Worm (Caenorhabditis elegans) whole organism, L3 larva: ENCODE data around the gene C09B8.4.

Experiments used
- ama-1 ChIP-seq: fragments of 150-350 bp; optimal IDR thresholded peaks from 2 replicates; lab custom pipeline; 2018
- ceh-16 ChIP-seq: sonication (generic microtip); optimal IDR thresholded peaks from 2 replicates; lab custom pipeline; 2017; ENCODE audit warnings: missing biosample characterization, missing genetic modification characterization
- ceh-82 ChIP-seq: fragments of 150-350 bp; optimal IDR thresholded peaks from 2 replicates; lab custom pipeline; 2014; ENCODE audit warnings: missing biosample characterization, missing genetic modification characterization
- daf-12 ChIP-seq: fragments of 150-350 bp; optimal IDR thresholded peaks from 2 replicates; lab custom pipeline; 2014; ENCODE audit warnings: missing biosample characterization, missing genetic modification reagents, missing genetic modification characterization
- elt-3 ChIP-seq, 3 experiments: fragments of 150-350 bp in 1 of 3; sonication (generic microtip) in 2 of 3; optimal IDR thresholded peaks; 2 replicates in 2 of 3; 4 replicates in 1 of 3; lab custom pipeline; 2014 to 2017; ENCODE audit warnings: missing biosample characterization in 3 of 3, missing genetic modification characterization in 3 of 3
- fos-1 ChIP-seq: fragments of 150-350 bp; optimal IDR thresholded peaks from 2 replicates; lab custom pipeline; 2014; ENCODE audit warnings: missing biosample characterization, missing genetic modification characterization
- hmg-11 ChIP-seq: sonication (generic microtip); optimal IDR thresholded peaks from 2 replicates; lab custom pipeline; 2016; ENCODE audit warnings: missing genetic modification characterization, missing compliant biosample characterization
- mdl-1 ChIP-seq: fragments of 150-350 bp; optimal IDR thresholded peaks from 2 replicates; lab custom pipeline; 2014; ENCODE audit warnings: missing biosample characterization, missing genetic modification characterization
- nhr-12 ChIP-seq: fragments of 150-350 bp; optimal IDR thresholded peaks from 2 replicates; lab custom pipeline; 2014; ENCODE audit warnings: missing biosample characterization, missing genetic modification characterization
- pqm-1 ChIP-seq: fragments of 150-350 bp; optimal IDR thresholded peaks from 2 replicates; lab custom pipeline; 2017; ENCODE audit warnings: missing biosample characterization, missing genetic modification characterization, inconsistent platforms
- snpc-4 ChIP-seq: fragments of 150-350 bp; optimal IDR thresholded peaks from 2 replicates; lab custom pipeline; 2014; ENCODE audit warnings: missing biosample characterization, missing genetic modification characterization
- unc-62 ChIP-seq: fragments of 150-350 bp; sonication (generic microtip); optimal IDR thresholded peaks from 4 replicates; lab custom pipeline; 2014; ENCODE audit warnings: missing biosample characterization, missing genetic modification reagents, missing genetic modification characterization

ce11 chrX:6031169-6031568 lies 11.4 kb upstream of the C09B8.4 start, which contains the start of gene ipp-5:
- TF ChIP-seq ceh-82 (tag; lab: Kevin White, UChicago) (no peak), snpc-4 (tag; lab: Kevin White, UChicago) (no peak), elt-3 (tag; optimal IDR thresholded peaks at IDR 0.05; lab: Kevin White, UChicago) (no peak), hmg-11 (tag; lab: Kevin White, UChicago) (no peak), mdl-1 (no peak), unc-62 (GFP tag; lab: Kevin White, UChicago) (no peak), fos-1 (no peak), daf-12 (tag; lab: Kevin White, UChicago) (no peak), pqm-1 (no peak), ceh-16 (no peak), ama-1 (lab: Kevin White, UChicago) (no peak), nhr-12 (tag; lab: Kevin White, UChicago) (no peak)
